Worm (Caenorhabditis elegans) whole organism, mixed stage, embryonic: Measurements from ENCODE around the gene F52E1.2.

Source experiments
- M03D4.4 ChIP-seq: sonication (generic microtip); optimal IDR thresholded peaks from 2 replicates; lab custom pipeline; 2017; ENCODE audit warnings: mild to moderate bottlenecking, missing genetic modification characterization, missing compliant biosample characterization
- bed-3 ChIP-seq: fragments of 200-800 bp; sonication (Bioruptor generic); optimal IDR thresholded peaks from 3 replicates; lab custom pipeline; 2018; ENCODE audit warnings: mild to moderate bottlenecking, missing genetic modification characterization, moderate library complexity, missing compliant biosample characterization
- blmp-1 ChIP-seq: fragments of 150-350 bp; optimal IDR thresholded peaks from 2 replicates; lab custom pipeline; 2014; ENCODE audit warnings: missing biosample characterization, missing genetic modification characterization
- ceh-39 ChIP-seq: fragments of 150-350 bp; optimal IDR thresholded peaks from 2 replicates; lab custom pipeline; 2014; ENCODE audit warnings: missing biosample characterization, missing genetic modification characterization
- ceh-43 ChIP-seq: fragments of 200-800 bp; sonication (Bioruptor generic); optimal IDR thresholded peaks from 2 replicates; lab custom pipeline; 2018; ENCODE audit warnings: mild to moderate bottlenecking, missing genetic modification characterization, moderate library complexity, missing compliant biosample characterization
- ceh-83 ChIP-seq: fragments of 200-800 bp; sonication (Bioruptor generic); optimal IDR thresholded peaks from 2 replicates; lab custom pipeline; 2018; ENCODE audit warnings: mild to moderate bottlenecking, missing genetic modification characterization, missing compliant biosample characterization
- ces-1 ChIP-seq: fragments of 150-350 bp; optimal IDR thresholded peaks from 2 replicates; lab custom pipeline; 2014; ENCODE audit warnings: missing biosample characterization, missing genetic modification reagents, missing genetic modification characterization
- cnd-1 ChIP-seq: fragments of 200-800 bp; sonication (Bioruptor generic); optimal IDR thresholded peaks from 2 replicates; lab custom pipeline; 2018; ENCODE audit warnings: mild to moderate bottlenecking, missing genetic modification characterization, missing compliant biosample characterization
- drap-1 ChIP-seq: fragments of 200-800 bp; sonication (Bioruptor generic); optimal IDR thresholded peaks from 3 replicates; lab custom pipeline; 2018; ENCODE audit warnings: mild to moderate bottlenecking, missing genetic modification characterization, missing compliant biosample characterization
- elt-1 ChIP-seq: sonication (generic microtip); optimal IDR thresholded peaks from 2 replicates; lab custom pipeline; 2017; ENCODE audit warnings: missing genetic modification characterization, mild to moderate bottlenecking, missing compliant biosample characterization, antibody characterized with exemption, moderate library complexity, borderline replicate concordance; ENCODE audit not compliant: insufficient read depth
- elt-3 ChIP-seq: fragments of 150-350 bp; optimal IDR thresholded peaks from 2 replicates; lab custom pipeline; 2014; ENCODE audit warnings: missing biosample characterization, missing genetic modification characterization
- flh-1 ChIP-seq: fragments of 200-800 bp; sonication (Bioruptor generic); optimal IDR thresholded peaks from 2 replicates; lab custom pipeline; 2018; ENCODE audit warnings: mild to moderate bottlenecking, missing genetic modification characterization, moderate library complexity, missing compliant biosample characterization
- ham-2 ChIP-seq: fragments of 200-800 bp; sonication (Bioruptor generic); optimal IDR thresholded peaks from 2 replicates; lab custom pipeline; 2018; ENCODE audit warnings: mild to moderate bottlenecking, missing genetic modification characterization, missing compliant biosample characterization
- hlh-1 ChIP-seq: fragments of 150-350 bp; optimal IDR thresholded peaks from 2 replicates; lab custom pipeline; 2014; ENCODE audit warnings: missing biosample characterization, missing genetic modification reagents, missing genetic modification characterization
- lin-13 ChIP-seq: fragments of 150-350 bp; optimal IDR thresholded peaks from 2 replicates; lab custom pipeline; 2014; ENCODE audit warnings: missing biosample characterization, missing genetic modification characterization
- lin-32 ChIP-seq: fragments of 200-800 bp; sonication (Bioruptor generic); optimal IDR thresholded peaks from 2 replicates; lab custom pipeline; 2018; ENCODE audit warnings: mild to moderate bottlenecking, missing genetic modification characterization, missing compliant biosample characterization
- mab-5 ChIP-seq: fragments of 150-350 bp; optimal IDR thresholded peaks from 2 replicates; lab custom pipeline; 2014; ENCODE audit warnings: missing biosample characterization, missing genetic modification characterization
- mep-1 ChIP-seq: fragments of 150-350 bp; optimal IDR thresholded peaks from 2 replicates; lab custom pipeline; 2017; ENCODE audit warnings: missing biosample characterization, missing genetic modification reagents, missing genetic modification characterization, inconsistent platforms
- mls-2 ChIP-seq: sonication (generic microtip); optimal IDR thresholded peaks from 2 replicates; lab custom pipeline; 2016; ENCODE audit warnings: mild to moderate bottlenecking, missing genetic modification characterization, moderate library complexity, missing compliant biosample characterization
- nhr-2 ChIP-seq: fragments of 150-350 bp; optimal IDR thresholded peaks from 2 replicates; lab custom pipeline; 2014; ENCODE audit warnings: missing biosample characterization, missing genetic modification characterization
- nhr-237 ChIP-seq: fragments of 150-350 bp; optimal IDR thresholded peaks from 2 replicates; lab custom pipeline; 2014; ENCODE audit warnings: missing biosample characterization, missing genetic modification characterization
- nhr-28 ChIP-seq: fragments of 150-350 bp; optimal IDR thresholded peaks from 2 replicates; lab custom pipeline; 2014; ENCODE audit warnings: missing biosample characterization, missing genetic modification characterization
- nhr-76 ChIP-seq: sonication (generic microtip); optimal IDR thresholded peaks from 2 replicates; lab custom pipeline; 2017; ENCODE audit warnings: missing biosample characterization, missing genetic modification characterization
- pha-4 ChIP-seq: fragments of 150-350 bp; optimal IDR thresholded peaks from 2 replicates; lab custom pipeline; 2018; ENCODE audit warnings: missing biosample characterization, missing genetic modification reagents, missing genetic modification characterization
- sem-2 ChIP-seq: fragments of 200-800 bp; sonication (Bioruptor generic); optimal IDR thresholded peaks from 2 replicates; lab custom pipeline; 2018; ENCODE audit warnings: mild to moderate bottlenecking, missing genetic modification characterization, missing compliant biosample characterization
- snpc-4 ChIP-seq: fragments of 150-350 bp; optimal IDR thresholded peaks from 2 replicates; lab custom pipeline; 2014; ENCODE audit warnings: missing biosample characterization, missing genetic modification characterization
- tbx-8 ChIP-seq: fragments of 200-800 bp; sonication (Bioruptor generic); optimal IDR thresholded peaks from 2 replicates; lab custom pipeline; 2018; ENCODE audit warnings: mild to moderate bottlenecking, missing genetic modification characterization, moderate library complexity, missing compliant biosample characterization
- unc-120 ChIP-seq: sonication (generic microtip); optimal IDR thresholded peaks from 2 replicates; lab custom pipeline; 2017; ENCODE audit warnings: missing genetic modification characterization, missing compliant biosample characterization; ENCODE audit not compliant: poor library complexity, severe bottlenecking
- unc-39 ChIP-seq: fragments of 150-350 bp; optimal IDR thresholded peaks from 2 replicates; lab custom pipeline; 2014; ENCODE audit warnings: missing biosample characterization, missing genetic modification characterization
- unc-62 ChIP-seq: fragments of 150-350 bp; optimal IDR thresholded peaks from 2 replicates; lab custom pipeline; 2014; ENCODE audit warnings: missing biosample characterization, missing genetic modification reagents, missing genetic modification characterization
- zip-8 ChIP-seq: fragments of 150-350 bp; optimal IDR thresholded peaks from 2 replicates; lab custom pipeline; 2014; ENCODE audit warnings: missing biosample characterization, missing genetic modification characterization
- ztf-11 ChIP-seq: fragments of 150-350 bp; optimal IDR thresholded peaks from 2 replicates; lab custom pipeline; 2014; ENCODE audit warnings: missing biosample characterization, missing genetic modification characterization

F52E1.2 gene

DNA sequence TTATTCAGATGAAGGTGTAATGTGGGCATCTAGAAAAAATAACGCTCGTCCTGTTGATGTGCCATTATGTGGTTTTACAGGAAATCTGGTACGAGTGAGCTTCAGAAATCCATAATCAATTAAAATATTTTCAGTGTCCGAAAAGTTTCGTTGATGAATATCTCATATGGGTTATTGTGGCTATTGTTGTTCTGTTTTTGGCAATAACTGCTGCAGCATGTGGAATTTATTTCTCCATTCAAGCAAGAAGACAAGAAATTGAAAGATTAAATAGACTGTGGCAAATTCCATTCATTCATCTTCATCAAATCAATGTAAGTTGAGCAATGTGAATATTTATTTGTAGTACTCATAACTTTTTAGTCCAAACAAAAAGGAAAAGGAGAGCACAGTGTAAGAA lies 21.1 kb upstream of the F52E1.2 start:
- TF ChIP-seq snpc-4 (tag; lab: Kevin White, UChicago) (no peak), nhr-76 (tag; lab: Kevin White, UChicago) (no peak), unc-39 (tag; lab: Kevin White, UChicago) (no peak), nhr-28 (tag; lab: Kevin White, UChicago) (no peak), unc-120 (tag; lab: Kevin White, UChicago) (no peak), ces-1 (GFP tag; lab: Kevin White, UChicago) (no peak), ceh-83 (GFP tag; lab: Kevin White, UChicago) (no peak), blmp-1 (tag; lab: Kevin White, UChicago) (no peak), tbx-8 (GFP tag; lab: Kevin White, UChicago) (no peak), flh-1 (no peak), ceh-39 (tag; lab: Kevin White, UChicago) (no peak), mls-2 (tag; lab: Kevin White, UChicago) (no peak), unc-62 (no peak), lin-32 (GFP tag; lab: Kevin White, UChicago) (no peak), pha-4 (tag; lab: Kevin White, UChicago) (no peak)

DNA sequence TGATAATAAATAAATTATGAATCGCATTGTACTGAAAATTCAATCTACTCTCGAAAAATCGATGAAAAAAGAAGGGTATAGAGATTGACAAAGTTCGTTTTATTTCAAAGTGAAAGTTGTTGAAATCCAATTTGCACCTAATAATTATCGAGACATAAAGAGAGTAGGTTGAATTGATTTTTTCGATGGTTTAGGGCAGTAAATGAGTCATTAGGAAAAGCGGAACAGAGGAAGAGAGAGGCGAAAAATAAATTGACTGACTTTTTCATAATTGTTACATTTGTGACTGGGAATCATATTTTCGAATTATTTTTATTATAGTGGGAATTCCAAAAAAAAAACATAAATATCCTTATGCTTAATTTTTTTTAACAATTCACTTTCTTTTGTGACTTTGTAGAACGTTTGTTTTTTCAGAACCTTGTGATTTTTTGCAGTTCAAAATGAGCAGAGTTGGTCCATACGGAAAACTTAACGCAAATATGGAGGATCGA lies 16.0 kb upstream of the F52E1.2 start, which contains the start of the genes pho-6 and F52E1.3:
TSS of gene pho-6 (minus strand) at position 101 of the 494 bp plus-strand sequence.
TSS of gene F52E1.3 (plus strand) at position 444 of the 494 bp plus-strand sequence.
- TF ChIP-seq ham-2 (GFP tag; lab: Kevin White, UChicago) (no peak), ceh-39 (tag; lab: Kevin White, UChicago) (no peak), unc-62 (no peak), bed-3 (no peak), unc-39 (tag; lab: Kevin White, UChicago) (no peak), sem-2 (GFP tag; lab: Kevin White, UChicago) (no peak), blmp-1 (tag; lab: Kevin White, UChicago) (no peak), hlh-1 (tag; lab: Kevin White, UChicago) (no peak), ceh-83 (GFP tag; lab: Kevin White, UChicago) (no peak), ztf-11 (tag; lab: Kevin White, UChicago) (no peak), elt-1 (no peak), lin-13 (tag; lab: Kevin White, UChicago) (no peak), unc-120 (tag; lab: Kevin White, UChicago) (no peak), ceh-43 (no peak), lin-32 (GFP tag; lab: Kevin White, UChicago) (no peak), mab-5 (no peak), nhr-28 (tag; lab: Kevin White, UChicago) (no peak)

DNA sequence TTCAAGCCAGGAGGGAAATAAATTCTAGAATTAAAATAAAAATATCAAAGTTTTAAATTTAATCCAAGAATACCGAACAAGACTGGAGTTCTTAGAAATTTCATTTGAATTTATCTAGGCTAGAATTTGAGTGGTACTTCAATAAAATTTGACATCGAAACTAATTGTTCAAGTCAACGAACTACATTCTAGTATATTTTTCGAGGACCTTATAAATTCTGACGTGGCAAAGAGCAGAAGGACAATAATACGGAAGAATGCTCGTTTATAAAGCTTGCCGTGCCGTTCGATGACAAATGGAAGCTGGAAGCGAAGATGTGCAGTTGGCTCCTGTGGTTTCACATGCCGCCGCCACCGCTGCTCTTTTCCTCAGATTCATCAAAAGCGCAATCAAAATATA lies 9.6 kb upstream of the F52E1.2 start:
- TF ChIP-seq ces-1 (GFP tag; lab: Kevin White, UChicago), result no peak
- no peak for TF ChIP-seq elt-3 (tag; lab: Kevin White, UChicago)
- TF ChIP-seq nhr-76 (tag; lab: Kevin White, UChicago), result no peak
- no peak for TF ChIP-seq nhr-28 (tag; lab: Kevin White, UChicago)
- TF ChIP-seq snpc-4 (tag; lab: Kevin White, UChicago), result no peak

DNA sequence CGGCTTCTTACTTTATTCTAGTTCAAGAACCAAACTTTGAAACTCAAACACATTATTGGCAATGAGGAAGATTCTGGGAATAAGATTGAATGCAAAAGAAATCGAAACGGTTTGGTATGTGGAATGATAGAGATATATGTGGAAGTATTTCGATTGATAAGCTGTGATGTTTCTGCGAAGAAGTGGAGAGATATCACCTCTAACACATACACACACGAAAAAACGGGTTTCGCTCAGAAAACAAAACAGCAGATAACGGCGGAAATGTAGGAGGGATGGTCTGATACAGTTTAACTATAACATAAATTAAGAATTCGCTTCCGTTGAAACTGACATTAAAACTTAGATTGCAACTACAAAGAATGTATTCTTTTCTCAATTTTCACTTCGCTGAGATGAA lies 9.1 kb upstream of the F52E1.2 start:
- TF ChIP-seq elt-3 (tag; lab: Kevin White, UChicago), result no peak
- TF ChIP-seq nhr-237, result no peak
- TF ChIP-seq ceh-83 (GFP tag; lab: Kevin White, UChicago), result no peak
- TF ChIP-seq flh-1, result no peak
- no peak for TF ChIP-seq nhr-2 (tag; lab: Kevin White, UChicago)
- no peak for TF ChIP-seq mep-1
- TF ChIP-seq ceh-43, result no peak
- TF ChIP-seq snpc-4 (tag; lab: Kevin White, UChicago), result no peak
- TF ChIP-seq mls-2 (tag; lab: Kevin White, UChicago), result no peak
- TF ChIP-seq ztf-11 (tag; lab: Kevin White, UChicago), result no peak
- no peak for TF ChIP-seq unc-120 (tag; lab: Kevin White, UChicago)
- TF ChIP-seq drap-1 (GFP tag; lab: Kevin White, UChicago), result no peak
- TF ChIP-seq nhr-28 (tag; lab: Kevin White, UChicago), result no peak
- TF ChIP-seq lin-32 (GFP tag; lab: Kevin White, UChicago), result no peak
- TF ChIP-seq ham-2 (GFP tag; lab: Kevin White, UChicago), result no peak
- no peak for TF ChIP-seq zip-8 (tag; lab: Kevin White, UChicago)
- no peak for TF ChIP-seq cnd-1
- TF ChIP-seq M03D4.4 (tag; lab: Kevin White, UChicago), result no peak
